ENCODE assay signal across 6 worm cellular contexts in the genomic region with DNA sequence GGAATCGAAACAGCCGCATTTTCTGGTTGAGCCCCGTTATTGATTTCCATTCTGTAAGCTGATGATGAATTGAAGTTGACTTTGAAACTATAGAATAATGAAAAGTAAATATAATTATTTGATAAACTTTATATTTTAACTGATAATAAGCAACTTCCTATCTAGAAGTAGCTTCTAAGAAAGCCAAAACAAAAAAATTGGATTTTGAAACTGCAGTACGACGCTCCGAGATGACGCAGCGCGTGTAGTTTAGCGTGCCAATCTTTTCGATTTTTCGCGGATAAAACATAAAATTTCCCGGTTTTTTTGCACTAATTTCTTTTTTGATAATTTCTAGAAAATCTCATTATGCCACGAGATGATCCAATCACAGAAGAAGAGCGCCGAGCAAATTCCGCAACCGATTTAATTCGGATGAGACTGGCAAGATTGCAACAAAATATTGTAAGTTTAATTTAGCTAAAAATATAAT.
A peak's percentile ranks its signal among the peaks of the same experiment; 100 is the strongest.
TF ChIP-seq lines count a peak whose summit lies in the region.

A gene (minus strand): TSS at position 51 of the 472 bp plus-strand sequence.
A gene (plus strand): TSS at position 247 of the 472 bp plus-strand sequence.

TF ChIP-seq in whole organism, L1 larva, 84 proteins besides CTCF, POLR2A, EP300 and RAD21:
- TF ChIP-seq dpl-1 (GFP tag; optimal IDR thresholded peaks at IDR 0.05; lab: Kevin White, UChicago): peak in 2 of 3 experiments; percentile 24 to 61
- peak in 1 of 2 experiments; percentile 48 for TF ChIP-seq lin-35 (GFP tag; optimal IDR thresholded peaks at IDR 0.05; lab: Kevin White, UChicago)
- peak; percentile 9 for TF ChIP-seq blmp-1 (tag; optimal IDR thresholded peaks at IDR 0.05; lab: Kevin White, UChicago)
- peak; percentile 37 to 44 for TF ChIP-seq efl-1 (optimal IDR thresholded peaks at IDR 0.05; lab: Kevin White, UChicago)
- peak; percentile 43 to 95 for TF ChIP-seq efl-1 (GFP tag; optimal IDR thresholded peaks at IDR 0.05 in 1 of 2; lab: Kevin White, UChicago)
- TF ChIP-seq ces-1 (GFP tag; optimal IDR thresholded peaks at IDR 0.05; lab: Kevin White, UChicago): no peak
- peak; percentile 13 for TF ChIP-seq lin-15B (tag; optimal IDR thresholded peaks at IDR 0.05; lab: Kevin White, UChicago)
- no peak for TF ChIP-seq nhr-28 (tag; optimal IDR thresholded peaks at IDR 0.05; lab: Kevin White, UChicago)

TF ChIP-seq in whole organism, L2 larva, 48 proteins besides CTCF, POLR2A, EP300 and RAD21:
- TF ChIP-seq gmeb-1 (tag; optimal IDR thresholded peaks at IDR 0.05; lab: Kevin White, UChicago) (peak; percentile 29), unc-62 (GFP tag; optimal IDR thresholded peaks at IDR 0.05; lab: Kevin White, UChicago) (no peak)

TF ChIP-seq in whole organism, L3 larva, 47 proteins besides CTCF, POLR2A, EP300 and RAD21:
- TF ChIP-seq pqm-1 (tag; optimal IDR thresholded peaks at IDR 0.05; lab: Kevin White, UChicago) (no peak), nhr-23 (tag; optimal IDR thresholded peaks at IDR 0.05; lab: Kevin White, UChicago) (peak; percentile 17), lin-15B (tag; optimal IDR thresholded peaks at IDR 0.05; lab: Kevin White, UChicago) (peak; percentile 26)

TF ChIP-seq in whole organism, L4 larva, 104 proteins besides CTCF, POLR2A, EP300 and RAD21:
- TF ChIP-seq dpl-1 (GFP tag; optimal IDR thresholded peaks at IDR 0.05; lab: Kevin White, UChicago) (peak; percentile 29), Y48G9A.11 (GFP tag; IDR thresholded peaks at IDR 0.05; lab: Robert Waterston, UW) (peak; percentile 93), dmd-9 (GFP tag; IDR thresholded peaks at IDR 0.05; lab: Robert Waterston, UW) (no peak), T20F7.1 (GFP tag; optimal IDR thresholded peaks at IDR 0.05; lab: Kevin White, UChicago) (peak; percentile 93), tra-1 (GFP tag; IDR thresholded peaks at IDR 0.05; lab: Robert Waterston, UW) (no peak), unc-130 (GFP tag; optimal IDR thresholded peaks at IDR 0.05; lab: Kevin White, UChicago) (no peak), egl-27 (tag; optimal IDR thresholded peaks at IDR 0.05; lab: Kevin White, UChicago) (no peak)

TF ChIP-seq in whole organism, late embryonic, 69 proteins besides CTCF, POLR2A, EP300 and RAD21:
- TF ChIP-seq dmd-4 (tag; optimal IDR thresholded peaks at IDR 0.05; lab: Kevin White, UChicago; ENCODE audit: borderline replicate concordance) (no peak), nfya-1 (tag; optimal IDR thresholded peaks at IDR 0.05; lab: Kevin White, UChicago) (peak; percentile 21)

TF ChIP-seq in whole organism, young adult, 124 proteins besides CTCF, POLR2A, EP300 and RAD21:
- TF ChIP-seq snpc-1.1 (tag; optimal IDR thresholded peaks at IDR 0.05; lab: Kevin White, UChicago; ENCODE audit: insufficient read depth) (no peak), attf-3 (GFP tag; conservative IDR thresholded peaks at IDR 0.05; lab: Robert Waterston, UW) (peak; percentile 94), xnd-1 (tag; optimal IDR thresholded peaks at IDR 0.05; lab: Kevin White, UChicago) (peak; percentile 32), madf-8 (GFP tag; conservative IDR thresholded peaks at IDR 0.05; lab: Robert Waterston, UW) (0 out of 2 replicates have a peak, but pooled peaks have one; percentile 14), madf-6 (GFP tag; IDR thresholded peaks at IDR 0.05; lab: Robert Waterston, UW) (peak; percentile 78), dpl-1 (GFP tag; optimal IDR thresholded peaks at IDR 0.05; lab: Kevin White, UChicago) (peak; percentile 53), hsf-1 (GFP tag; IDR thresholded peaks at IDR 0.05; lab: Robert Waterston, UW) (peak; percentile 72), F52B5.7 (tag; optimal IDR thresholded peaks at IDR 0.05; lab: Kevin White, UChicago) (no peak), lin-35 (GFP tag; optimal IDR thresholded peaks at IDR 0.05; lab: Kevin White, UChicago) (peak in 1 of 3 experiments; percentile 21), efl-1 (GFP tag; optimal IDR thresholded peaks at IDR 0.05; lab: Kevin White, UChicago) (peak; percentile 82)
TF ChIP-seq in whole organism, young adult: peak in this region for 8.
